Worm (Caenorhabditis elegans) whole organism, L2 larva: ENCODE results near the gene hda-1.
A peak's percentile ranks its signal among the peaks of the same experiment; 100 is the strongest.

Experiments
- C34F6.9 ChIP-seq: fragments of 150-350 bp; optimal IDR thresholded peaks from 2 replicates; lab custom pipeline; 2014; ENCODE audit warnings: missing biosample characterization, missing genetic modification characterization
- F13H6.1 ChIP-seq: sonication (generic microtip); optimal IDR thresholded peaks from 2 replicates; lab custom pipeline; 2016; ENCODE audit warnings: missing genetic modification characterization, missing compliant biosample characterization
- R02D3.7 ChIP-seq: fragments of 150-350 bp; optimal IDR thresholded peaks from 2 replicates; lab custom pipeline; 2014; ENCODE audit warnings: missing biosample characterization, missing genetic modification characterization
- alr-1 ChIP-seq: fragments of 150-350 bp; optimal IDR thresholded peaks from 2 replicates; lab custom pipeline; 2014; ENCODE audit warnings: missing biosample characterization, missing genetic modification characterization
- ama-1 ChIP-seq: fragments of 150-350 bp; optimal IDR thresholded peaks from 2 replicates; lab custom pipeline; 2018; ENCODE audit warnings: inconsistent platforms
- blmp-1 ChIP-seq: sonication (generic microtip); optimal IDR thresholded peaks from 2 replicates; lab custom pipeline; 2017; ENCODE audit warnings: missing genetic modification characterization, mild to moderate bottlenecking, missing compliant biosample characterization, antibody characterized with exemption, moderate library complexity; ENCODE audit not compliant: insufficient read depth
- ceh-16 ChIP-seq: fragments of 150-350 bp; optimal IDR thresholded peaks from 2 replicates; lab custom pipeline; 2014; ENCODE audit warnings: missing biosample characterization, missing genetic modification characterization
- ceh-82 ChIP-seq: fragments of 150-350 bp; optimal IDR thresholded peaks from 2 replicates; lab custom pipeline; 2014; ENCODE audit warnings: missing biosample characterization, missing genetic modification characterization
- dmd-4 ChIP-seq: sonication (generic microtip); optimal IDR thresholded peaks from 2 replicates; lab custom pipeline; 2017; ENCODE audit warnings: missing biosample characterization, missing genetic modification characterization
- egl-27 ChIP-seq: sonication (generic microtip); optimal IDR thresholded peaks from 3 replicates; lab custom pipeline; 2017; ENCODE audit warnings: missing biosample characterization, missing genetic modification reagents, missing genetic modification characterization
- elt-1 ChIP-seq: fragments of 150-350 bp; optimal IDR thresholded peaks from 2 replicates; lab custom pipeline; 2014; ENCODE audit warnings: missing biosample characterization, missing genetic modification characterization
- fos-1 ChIP-seq: fragments of 150-350 bp; optimal IDR thresholded peaks from 2 replicates; lab custom pipeline; 2014; ENCODE audit warnings: missing biosample characterization, missing genetic modification characterization
- gmeb-1 ChIP-seq: fragments of 150-350 bp; optimal IDR thresholded peaks from 2 replicates; lab custom pipeline; 2014; ENCODE audit warnings: missing biosample characterization, missing genetic modification characterization
- lin-11 ChIP-seq: fragments of 150-350 bp; sonication (generic microtip); optimal IDR thresholded peaks from 2 replicates; lab custom pipeline; 2014; ENCODE audit warnings: missing biosample characterization, missing genetic modification characterization, inconsistent platforms, mixed read lengths
- lin-39 ChIP-seq: fragments of 150-350 bp; optimal IDR thresholded peaks from 2 replicates; lab custom pipeline; 2014; ENCODE audit warnings: missing biosample characterization, missing genetic modification reagents, missing genetic modification characterization
- lsy-2 ChIP-seq, 2 experiments: fragments of 150-350 bp in 1 of 2; sonication (generic microtip) in 1 of 2; optimal IDR thresholded peaks; 2 replicates each; lab custom pipeline; 2014 to 2017; ENCODE audit warnings: missing biosample characterization in 2 of 2, missing genetic modification characterization in 2 of 2
- mbf-1 ChIP-seq: sonication (generic microtip); optimal IDR thresholded peaks from 2 replicates; lab custom pipeline; 2017; ENCODE audit warnings: missing biosample characterization, missing genetic modification characterization
- mdl-1 ChIP-seq, 2 experiments: fragments of 150-350 bp in 1 of 2; sonication (generic microtip) in 1 of 2; optimal IDR thresholded peaks; 2 replicates each; lab custom pipeline; 2017; ENCODE audit warnings: missing biosample characterization in 2 of 2, missing genetic modification characterization in 2 of 2
- nhr-10 ChIP-seq: sonication (generic microtip); optimal IDR thresholded peaks from 2 replicates; lab custom pipeline; 2017; ENCODE audit warnings: missing biosample characterization, missing genetic modification characterization
- nhr-12 ChIP-seq: fragments of 150-350 bp; optimal IDR thresholded peaks from 2 replicates; lab custom pipeline; 2014; ENCODE audit warnings: missing biosample characterization, missing genetic modification characterization
- nhr-129 ChIP-seq: fragments of 150-350 bp; optimal IDR thresholded peaks from 2 replicates; lab custom pipeline; 2014; ENCODE audit warnings: missing biosample characterization, missing genetic modification characterization
- nhr-21 ChIP-seq: fragments of 150-350 bp; optimal IDR thresholded peaks from 2 replicates; lab custom pipeline; 2014; ENCODE audit warnings: missing biosample characterization, missing genetic modification characterization
- nhr-23 ChIP-seq: fragments of 150-350 bp; optimal IDR thresholded peaks from 2 replicates; lab custom pipeline; 2014; ENCODE audit warnings: missing biosample characterization, missing genetic modification reagents, missing genetic modification characterization
- nhr-237 ChIP-seq: fragments of 150-350 bp; optimal IDR thresholded peaks from 2 replicates; lab custom pipeline; 2014; ENCODE audit warnings: missing biosample characterization, missing genetic modification characterization
- nhr-25 ChIP-seq: fragments of 150-350 bp; sonication (generic microtip); optimal IDR thresholded peaks from 3 replicates; lab custom pipeline; 2014; ENCODE audit warnings: missing biosample characterization, missing genetic modification characterization
- nhr-77 ChIP-seq: fragments of 150-350 bp; optimal IDR thresholded peaks from 2 replicates; lab custom pipeline; 2014; ENCODE audit warnings: missing biosample characterization, missing genetic modification characterization
- sem-4 ChIP-seq: fragments of 150-350 bp; optimal IDR thresholded peaks from 2 replicates; lab custom pipeline; 2014; ENCODE audit warnings: missing biosample characterization, missing genetic modification reagents, missing genetic modification characterization
- skn-1 ChIP-seq: sonication (generic microtip); optimal IDR thresholded peaks from 2 replicates; lab custom pipeline; 2017; ENCODE audit warnings: missing biosample characterization, missing genetic modification characterization
- sma-3 ChIP-seq: sonication (generic microtip); optimal IDR thresholded peaks from 2 replicates; lab custom pipeline; 2016; ENCODE audit warnings: missing genetic modification reagents, missing genetic modification characterization, missing compliant biosample characterization
- sma-9 ChIP-seq, 2 experiments: fragments of 150-350 bp in 1 of 2; sonication (generic microtip) in 1 of 2; optimal IDR thresholded peaks; 2 replicates each; lab custom pipeline; 2014 to 2016; ENCODE audit warnings: missing genetic modification characterization in 2 of 2, mild to moderate bottlenecking in 1 of 2, missing biosample characterization in 1 of 2, missing compliant biosample characterization in 1 of 2, missing genetic modification reagents in 1 of 2, moderate library complexity in 1 of 2
- unc-62 ChIP-seq: fragments of 150-350 bp; optimal IDR thresholded peaks from 2 replicates; lab custom pipeline; 2014; ENCODE audit warnings: missing biosample characterization, missing genetic modification reagents, missing genetic modification characterization
- zag-1 ChIP-seq: fragments of 150-350 bp; optimal IDR thresholded peaks from 2 replicates; lab custom pipeline; 2014; ENCODE audit warnings: missing biosample characterization, missing genetic modification characterization
- ztf-1 ChIP-seq: fragments of 200-800 bp; sonication (Bioruptor generic); conservative IDR thresholded peaks from 2 replicates; pipeline ENCODE4 v1.3.6; 2022; ENCODE audit warnings: missing genetic modification characterization, missing compliant biosample characterization
- ztf-11 ChIP-seq: sonication (generic microtip); optimal IDR thresholded peaks from 2 replicates; lab custom pipeline; 2017; ENCODE audit warnings: missing biosample characterization, missing genetic modification characterization
- ztf-4 ChIP-seq: fragments of 150-350 bp; optimal IDR thresholded peaks from 2 replicates; lab custom pipeline; 2014; ENCODE audit warnings: missing biosample characterization, missing genetic modification characterization

hda-1 gene

DNA sequence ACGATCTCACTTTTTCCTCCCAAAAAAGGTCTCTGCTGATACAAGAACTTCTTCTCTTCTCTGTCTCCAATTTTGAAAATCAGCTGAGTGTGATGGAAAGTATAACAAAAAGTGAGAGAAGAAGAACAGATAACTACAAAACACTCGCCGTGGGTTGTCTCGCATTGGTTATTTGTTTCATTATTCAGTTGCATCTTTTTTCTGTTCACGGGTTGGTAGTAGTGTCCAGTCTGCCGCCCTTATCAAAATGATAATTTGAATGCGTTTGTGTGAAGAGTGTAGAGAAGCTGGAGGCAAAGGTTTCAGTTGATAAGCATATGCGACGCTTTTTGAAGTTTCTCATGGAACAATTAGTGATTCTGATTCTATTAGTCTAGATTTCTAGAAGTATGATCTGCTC is 22.1 kb upstream of the hda-1 start:
- TF ChIP-seq F13H6.1 (tag; lab: Kevin White, UChicago) (no peak), blmp-1 (tag; lab: Kevin White, UChicago) (no peak), nhr-237 (tag; lab: Kevin White, UChicago) (no peak), skn-1 (tag; lab: Kevin White, UChicago) (peak; percentile 47), sma-9 (GFP tag; optimal IDR thresholded peaks at IDR 0.05; lab: Kevin White, UChicago) (peak; percentile 1), sma-9 (tag; optimal IDR thresholded peaks at IDR 0.05; lab: Kevin White, UChicago) (no peak), sma-3 (GFP tag; lab: Kevin White, UChicago) (peak; percentile 8), fos-1 (tag; lab: Kevin White, UChicago) (peak; percentile 92), ceh-16 (no peak)
- TF ChIP-seq, all 48 proteins: peak for 4

DNA sequence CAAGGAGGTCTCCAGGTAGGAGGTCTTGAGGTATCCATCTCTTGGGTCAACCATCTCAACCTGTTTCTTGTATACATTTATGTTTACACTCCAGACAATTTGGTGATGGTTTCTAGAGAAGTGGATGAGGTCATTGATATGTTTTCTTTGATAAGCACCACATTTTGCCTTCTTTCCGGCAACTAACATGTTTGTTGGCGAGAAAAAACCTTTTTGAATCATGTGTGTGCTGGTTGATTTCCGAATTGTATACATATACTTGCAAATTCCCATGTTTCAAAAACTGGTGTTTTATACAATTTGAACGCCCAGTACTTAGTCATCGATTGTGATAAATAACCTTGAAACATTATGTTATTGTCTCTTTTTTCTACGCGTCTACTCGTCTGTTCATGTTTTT is 21.1 kb upstream of the hda-1 start:
- peak; percentile 32 for TF ChIP-seq fos-1 (tag; lab: Kevin White, UChicago)
- no peak for TF ChIP-seq ama-1

ce11 chrV:14504774-14505173 is 20.4 kb upstream of the hda-1 start:
- TF ChIP-seq lsy-2 (tag; optimal IDR thresholded peaks at IDR 0.05; lab: Kevin White, UChicago) (no peak), lin-11 (tag; lab: Kevin White, UChicago) (no peak), nhr-129 (tag; lab: Kevin White, UChicago) (no peak), nhr-23 (no peak), unc-62 (no peak), C34F6.9 (tag; lab: Kevin White, UChicago) (no peak), zag-1 (tag; lab: Kevin White, UChicago) (no peak), ceh-16 (peak; percentile 41), F13H6.1 (tag; lab: Kevin White, UChicago) (no peak), egl-27 (tag; lab: Kevin White, UChicago) (no peak), nhr-77 (tag; lab: Kevin White, UChicago) (no peak), gmeb-1 (tag; lab: Kevin White, UChicago) (no peak), fos-1 (tag; lab: Kevin White, UChicago) (peak; percentile 68), ztf-11 (tag; lab: Kevin White, UChicago) (no peak), mbf-1 (tag; lab: Kevin White, UChicago) (no peak), nhr-21 (tag; lab: Kevin White, UChicago) (no peak), nhr-12 (tag; lab: Kevin White, UChicago) (no peak), dmd-4 (tag; lab: Kevin White, UChicago) (no peak)
- TF ChIP-seq, all 48 proteins: peak for 2

DNA sequence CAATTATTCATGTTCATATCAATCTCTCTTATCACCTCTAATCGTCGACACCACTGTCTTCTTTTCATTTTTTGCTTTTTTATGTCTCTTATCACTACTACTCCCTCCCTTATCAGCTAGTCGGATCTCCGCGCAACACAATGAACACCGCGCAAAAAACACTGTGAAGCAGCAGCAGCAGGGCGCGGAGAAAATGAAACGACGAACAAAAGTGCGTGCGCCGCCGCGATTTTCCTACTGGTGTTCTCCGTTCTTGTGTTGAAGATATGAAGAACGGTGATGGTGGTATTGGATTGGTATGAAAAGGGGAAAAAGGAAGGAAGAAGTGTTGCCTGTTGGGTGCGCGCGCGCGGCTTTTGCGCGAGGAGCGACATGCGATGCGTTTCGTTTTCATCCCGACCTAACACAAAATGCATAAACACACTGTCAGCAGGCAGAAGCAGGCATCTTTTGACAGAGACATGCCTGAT is 19.4 kb upstream of the hda-1 start:
- TF ChIP-seq mdl-1 (tag; optimal IDR thresholded peaks at IDR 0.05; lab: Kevin White, UChicago), result peak in 1 of 2 experiments; percentile 4
- TF ChIP-seq lin-39, result no peak
- TF ChIP-seq sma-9 (GFP tag; optimal IDR thresholded peaks at IDR 0.05; lab: Kevin White, UChicago), result peak; percentile 40
- TF ChIP-seq sma-9 (tag; optimal IDR thresholded peaks at IDR 0.05; lab: Kevin White, UChicago), result no peak
- peak; percentile 33 for TF ChIP-seq blmp-1 (tag; lab: Kevin White, UChicago)
- peak; percentile 44 for TF ChIP-seq sma-3 (GFP tag; lab: Kevin White, UChicago)
- peak; percentile 90 for TF ChIP-seq fos-1 (tag; lab: Kevin White, UChicago)
- peak; percentile 24 for TF ChIP-seq gmeb-1 (tag; lab: Kevin White, UChicago)
- TF ChIP-seq nhr-23, result no peak
- peak; percentile 85 for TF ChIP-seq elt-1
- TF ChIP-seq ztf-11 (tag; lab: Kevin White, UChicago), result no peak
- TF ChIP-seq alr-1 (tag; lab: Kevin White, UChicago), result no peak
- TF ChIP-seq ceh-82 (tag; lab: Kevin White, UChicago), result no peak
- no peak for TF ChIP-seq ztf-1 (GFP tag; lab: Robert Waterston, UW)
- TF ChIP-seq nhr-10 (tag; lab: Kevin White, UChicago), result no peak
- TF ChIP-seq nhr-237 (tag; lab: Kevin White, UChicago), result no peak
- no peak for TF ChIP-seq lsy-2 (tag; optimal IDR thresholded peaks at IDR 0.05; lab: Kevin White, UChicago)
- TF ChIP-seq egl-27 (tag; lab: Kevin White, UChicago), result peak; percentile 73
- TF ChIP-seq ceh-16, result peak; percentile 89
- peak; percentile 28 for TF ChIP-seq skn-1 (tag; lab: Kevin White, UChicago)
- peak; percentile 42 for TF ChIP-seq sem-4 (tag; lab: Kevin White, UChicago)
- no peak for TF ChIP-seq nhr-129 (tag; lab: Kevin White, UChicago)
- TF ChIP-seq ztf-4, result no peak
- no peak for TF ChIP-seq R02D3.7 (tag; lab: Kevin White, UChicago)
- peak; percentile 48 for TF ChIP-seq nhr-25
- peak; percentile 85 for TF ChIP-seq nhr-21 (tag; lab: Kevin White, UChicago)
